Worm (Caenorhabditis elegans): ENCODE data around the gene srw-144.

- TF ChIP-seq tbx-37 (GFP tag; conservative IDR thresholded peaks at IDR 0.05) = no peak
- no peak for TF ChIP-seq ama-1 (optimal IDR thresholded peaks at IDR 0.05)
- no peak for TF ChIP-seq flt-1 (GFP tag; IDR thresholded peaks at IDR 0.05)
- TF ChIP-seq ceh-13 (GFP tag; optimal IDR thresholded peaks at IDR 0.05) = no peak
- no peak for TF ChIP-seq B0310.2 (tag; optimal IDR thresholded peaks at IDR 0.05)
- TF ChIP-seq hmg-4 (GFP tag; optimal IDR thresholded peaks at IDR 0.05) = no peak
- TF ChIP-seq sea-1 (GFP tag; conservative IDR thresholded peaks at IDR 0.05) = no peak
- TF ChIP-seq tbx-11 (GFP tag; IDR thresholded peaks at IDR 0.05) = no peak
- no peak for TF ChIP-seq ets-7 (tag; optimal IDR thresholded peaks at IDR 0.05)
- no peak for TF ChIP-seq aly-1 (tag; optimal IDR thresholded peaks at IDR 0.05)
- TF ChIP-seq pes-1 (GFP tag; IDR thresholded peaks at IDR 0.05) = no peak
- TF ChIP-seq hnd-1 (tag; optimal IDR thresholded peaks at IDR 0.05) = no peak
These were observed 18.5 kb downstream of the srw-144 start for ce11 chrV:2942247-2942646.

Data from whole organism, early embryonic.